Worm (Caenorhabditis elegans) whole organism, midembryonic: Measurements from ENCODE around the gene pals-31.

Source experiments
- flt-1 ChIP-seq: fragments of 200-800 bp; sonication (Bioruptor generic); IDR thresholded peaks from 2 replicates; pipeline ENCODE4 v1.3.6; 2022; ENCODE audit warnings: missing genetic modification characterization, missing compliant biosample characterization
- tab-1 ChIP-seq: fragments of 200-800 bp; sonication (Bioruptor generic); IDR thresholded peaks from 2 replicates; pipeline ENCODE4 v1.3.6; 2022; ENCODE audit warnings: missing genetic modification characterization, missing compliant biosample characterization
- ztf-29 ChIP-seq: fragments of 200-800 bp; sonication (Bioruptor generic); IDR thresholded peaks from 2 replicates; pipeline ENCODE4 v1.3.6; 2022; ENCODE audit warnings: missing genetic modification reagents, missing genetic modification characterization, missing compliant biosample characterization

DNA sequence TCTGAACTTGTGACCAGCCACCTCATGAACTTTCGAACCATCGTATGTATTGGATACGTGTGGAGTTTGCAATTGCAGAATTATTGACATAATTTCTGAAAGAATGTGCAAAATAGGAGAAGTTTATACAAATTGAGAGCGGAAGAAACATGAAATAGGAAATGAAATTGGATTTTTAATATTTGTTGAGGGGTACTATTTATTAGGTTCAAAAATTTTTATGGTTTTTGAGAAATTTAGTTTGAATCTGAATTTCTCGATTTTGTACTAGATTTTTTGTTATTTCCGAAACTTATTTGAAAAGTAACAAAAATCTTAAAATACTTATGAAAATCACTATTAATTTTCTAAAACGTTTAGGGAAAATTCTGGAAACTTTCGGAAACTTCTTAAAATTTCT, 7.9 kb upstream of the pals-31 start, which contains the start of gene F48G7.9:
- no peak for TF ChIP-seq ztf-29 (GFP tag; lab: Robert Waterston, UW)
- no peak for TF ChIP-seq tab-1 (GFP tag; lab: Robert Waterston, UW)
- no peak for TF ChIP-seq flt-1 (GFP tag; lab: Robert Waterston, UW)
